Worm (Caenorhabditis elegans): Measurements from ENCODE around the gene C17G10.13.

C17G10.13 gene

DNA sequence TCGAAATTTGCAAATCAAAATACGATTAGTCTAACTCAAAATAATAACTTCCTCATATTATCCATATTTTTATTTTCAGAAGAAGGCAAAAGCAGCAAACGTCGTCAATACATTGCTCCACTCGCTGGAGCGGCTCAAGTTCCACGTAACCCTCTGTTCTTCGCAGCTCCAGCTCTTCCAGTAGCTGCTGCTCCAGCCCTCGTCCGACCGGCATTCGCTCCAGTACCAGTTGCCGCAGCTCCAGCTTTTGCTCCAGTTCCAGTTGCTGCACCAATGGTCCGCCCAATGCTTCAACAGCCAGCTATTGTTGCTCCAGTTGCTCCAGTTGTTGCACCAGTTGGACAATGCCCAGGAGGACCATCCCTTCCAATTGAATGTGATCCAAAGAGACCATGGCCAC is 10.9 kb downstream of the C17G10.13 start:
- TF ChIP-seq sdc-2 (tag; optimal IDR thresholded peaks at IDR 0.05) (no peak), tbx-7 (tag; optimal IDR thresholded peaks at IDR 0.05) (no peak), fkh-10 (GFP tag; optimal IDR thresholded peaks at IDR 0.05) (no peak), lin-11 (tag; optimal IDR thresholded peaks at IDR 0.05) (no peak), hlh-6 (tag; optimal IDR thresholded peaks at IDR 0.05) (no peak), odd-2 (tag; optimal IDR thresholded peaks at IDR 0.05) (no peak), eyg-1 (tag; optimal IDR thresholded peaks at IDR 0.05) (no peak), ama-1 (optimal IDR thresholded peaks at IDR 0.05) (no peak), dve-1 (tag; optimal IDR thresholded peaks at IDR 0.05) (no peak), unc-42 (tag; optimal IDR thresholded peaks at IDR 0.05) (no peak), ceh-34 (tag; optimal IDR thresholded peaks at IDR 0.05) (no peak), pax-1 (tag; optimal IDR thresholded peaks at IDR 0.05) (no peak), ttx-3 (tag; optimal IDR thresholded peaks at IDR 0.05) (no peak), hlh-15 (tag; optimal IDR thresholded peaks at IDR 0.05) (no peak), K09A11.1 (tag; optimal IDR thresholded peaks at IDR 0.05; ENCODE audit: insufficient read depth) (no peak), hlh-30 (tag; optimal IDR thresholded peaks at IDR 0.05; ENCODE audit: insufficient read depth) (no peak)

ce11 chrII:5578035-5578434 is 11.6 kb downstream of the C17G10.13 start, which contains the start of gene T25E4.1:
Gene T25E4.1, plus strand, starts transcription at chrII:5578335.
- no peak for TF ChIP-seq C38D4.7 (GFP tag; optimal IDR thresholded peaks at IDR 0.05)
- TF ChIP-seq Y22D7AL.16 (tag; optimal IDR thresholded peaks at IDR 0.05): no peak
- TF ChIP-seq madf-2 (tag; optimal IDR thresholded peaks at IDR 0.05): no peak
- no peak for TF ChIP-seq sdc-2 (tag; optimal IDR thresholded peaks at IDR 0.05)
- no peak for TF ChIP-seq ceh-48 (tag; optimal IDR thresholded peaks at IDR 0.05)
- no peak for TF ChIP-seq ceh-30 (tag; optimal IDR thresholded peaks at IDR 0.05)
- no peak for TF ChIP-seq ceh-19 (GFP tag; optimal IDR thresholded peaks at IDR 0.05)
- no peak for TF ChIP-seq elt-2 (tag; optimal IDR thresholded peaks at IDR 0.05)
- no peak for TF ChIP-seq ceh-9 (tag; optimal IDR thresholded peaks at IDR 0.05)
- no peak for TF ChIP-seq odd-2 (tag; optimal IDR thresholded peaks at IDR 0.05)
- TF ChIP-seq elt-4 (tag; optimal IDR thresholded peaks at IDR 0.05): no peak
- no peak for TF ChIP-seq ceh-24 (tag; optimal IDR thresholded peaks at IDR 0.05)
- no peak for TF ChIP-seq ceh-14 (tag; optimal IDR thresholded peaks at IDR 0.05)
- no peak for TF ChIP-seq unc-86 (tag; optimal IDR thresholded peaks at IDR 0.05)
- TF ChIP-seq sox-4 (tag; optimal IDR thresholded peaks at IDR 0.05): no peak
- TF ChIP-seq pros-1 (tag; optimal IDR thresholded peaks at IDR 0.05): no peak
- no peak for TF ChIP-seq fkh-10 (GFP tag; optimal IDR thresholded peaks at IDR 0.05)
- TF ChIP-seq hlh-6 (tag; optimal IDR thresholded peaks at IDR 0.05): no peak

ce11 chrII:5577060-5577459 is 12.5 kb downstream of the C17G10.13 start:
- TF ChIP-seq hlh-13 (GFP tag; optimal IDR thresholded peaks at IDR 0.05) (no peak), madf-2 (tag; optimal IDR thresholded peaks at IDR 0.05) (no peak), ceh-48 (tag; optimal IDR thresholded peaks at IDR 0.05) (peak; percentile 0), sox-4 (tag; optimal IDR thresholded peaks at IDR 0.05) (peak; percentile 23), elt-2 (tag; optimal IDR thresholded peaks at IDR 0.05) (peak; percentile 86), C38D4.7 (GFP tag; optimal IDR thresholded peaks at IDR 0.05) (peak; percentile 39), ceh-19 (GFP tag; optimal IDR thresholded peaks at IDR 0.05) (peak; percentile 17), fkh-6 (tag; optimal IDR thresholded peaks at IDR 0.05) (peak; percentile 27), ceh-6 (GFP tag; optimal IDR thresholded peaks at IDR 0.05) (peak; percentile 55), hlh-6 (tag; optimal IDR thresholded peaks at IDR 0.05) (peak; percentile 37), nfya-1 (tag; optimal IDR thresholded peaks at IDR 0.05) (peak; percentile 9), tbx-2 (tag; optimal IDR thresholded peaks at IDR 0.05) (peak; percentile 25), ztf-16 (tag; optimal IDR thresholded peaks at IDR 0.05) (no peak), pha-2 (tag; optimal IDR thresholded peaks at IDR 0.05) (peak; percentile 42), che-1 (tag; optimal IDR thresholded peaks at IDR 0.05) (peak; percentile 36), Y22D7AL.16 (tag; optimal IDR thresholded peaks at IDR 0.05) (peak; percentile 41), lin-11 (tag; optimal IDR thresholded peaks at IDR 0.05) (peak; percentile 32), nhr-232 (tag; optimal IDR thresholded peaks at IDR 0.05) (peak; percentile 47), unc-3 (GFP tag; conservative IDR thresholded peaks at IDR 0.05) (no peak), unc-3 (tag; optimal IDR thresholded peaks at IDR 0.05) (no peak), syd-9 (tag; optimal IDR thresholded peaks at IDR 0.05) (peak; percentile 33), dve-1 (tag; optimal IDR thresholded peaks at IDR 0.05) (peak; percentile 43), K09A11.1 (tag; optimal IDR thresholded peaks at IDR 0.05; ENCODE audit: insufficient read depth) (no peak), ceh-34 (tag; optimal IDR thresholded peaks at IDR 0.05) (peak; percentile 21), ceh-18 (tag; optimal IDR thresholded peaks at IDR 0.05) (no peak)

Data from whole organism, late embryonic.